Fruit fly (Drosophila melanogaster) whole organism, prepupa: ENCODE data around the gene CG8945.

Source experiments
- CG10631 ChIP-seq: fragments of 200-800 bp; sonication (Bioruptor generic); optimal IDR thresholded peaks from 2 replicates; lab custom pipeline; 2016; ENCODE audit warnings: missing biosample characterization, missing genetic modification characterization
- CG11762 ChIP-seq: fragments of 200-800 bp; sonication (Bioruptor generic); optimal IDR thresholded peaks from 3 replicates; lab custom pipeline; 2016; ENCODE audit warnings: missing biosample characterization, missing genetic modification characterization; ENCODE audit not compliant: insufficient read depth
- CG11902 ChIP-seq: fragments of 200-800 bp; sonication (Bioruptor generic); optimal IDR thresholded peaks from 3 replicates; lab custom pipeline; 2016; ENCODE audit warnings: missing biosample characterization, missing genetic modification characterization
- CG6163 ChIP-seq: fragments of 200-800 bp; sonication (Bioruptor generic); IDR thresholded peaks from 3 replicates; pipeline ENCODE4 v1.3.6; 2022; ENCODE audit warnings: missing biosample characterization, missing genetic modification characterization
- Ets96B ChIP-seq: fragments of 200-800 bp; optimal IDR thresholded peaks from 2 replicates; lab custom pipeline; 2019; ENCODE audit warnings: missing biosample characterization, mild to moderate bottlenecking, missing genetic modification characterization, moderate library complexity
- Hr39 ChIP-seq: fragments of 200-800 bp; sonication (Bioruptor generic); optimal IDR thresholded peaks from 2 replicates; lab custom pipeline; 2016; ENCODE audit warnings: missing biosample characterization, missing genetic modification characterization

dm6 chrX:17105707-17106106 lies 18.2 kb upstream of the CG8945 start, which contains the start of gene Arpc3B:
- no peak for TF ChIP-seq CG11902 (GFP tag; lab: Kevin White, UChicago)
- TF ChIP-seq CG10631 (GFP tag; lab: Kevin White, UChicago), result no peak
- no peak for TF ChIP-seq CG6163 (GFP tag; lab: Robert Waterston, UW)
- no peak for TF ChIP-seq CG11762 (GFP tag; lab: Kevin White, UChicago)
- no peak for TF ChIP-seq Ets96B (tag; lab: Kevin White, UChicago)
- TF ChIP-seq Hr39 (GFP tag; lab: Kevin White, UChicago), result no peak
